Worm (Caenorhabditis elegans) whole organism, L3 larva: Measurements from ENCODE around the gene srh-183.

Experiments
- ZK546.5 ChIP-seq: sonication (generic microtip); optimal IDR thresholded peaks from 2 replicates; lab custom pipeline; 2017; ENCODE audit warnings: missing biosample characterization, missing genetic modification characterization
- hmg-11 ChIP-seq: sonication (generic microtip); optimal IDR thresholded peaks from 2 replicates; lab custom pipeline; 2016; ENCODE audit warnings: missing genetic modification characterization, missing compliant biosample characterization
- jun-1 ChIP-seq: fragments of 150-350 bp; optimal IDR thresholded peaks from 2 replicates; lab custom pipeline; 2014; ENCODE audit warnings: missing biosample characterization, missing genetic modification reagents, missing genetic modification characterization
- lsy-12 ChIP-seq: sonication (generic microtip); optimal IDR thresholded peaks from 2 replicates; lab custom pipeline; 2016; ENCODE audit warnings: mild to moderate bottlenecking, missing genetic modification characterization, missing compliant biosample characterization
- nhr-76 ChIP-seq: fragments of 150-350 bp; sonication (generic microtip); optimal IDR thresholded peaks from 5 replicates; lab custom pipeline; 2014; ENCODE audit warnings: missing biosample characterization, missing genetic modification characterization
- pha-4 ChIP-seq: fragments of 150-350 bp; optimal IDR thresholded peaks from 2 replicates; lab custom pipeline; 2014; ENCODE audit warnings: missing biosample characterization, missing genetic modification reagents, missing genetic modification characterization
- skn-1 ChIP-seq: fragments of 150-350 bp; optimal IDR thresholded peaks from 2 replicates; lab custom pipeline; 2014; ENCODE audit warnings: missing biosample characterization, missing genetic modification characterization

ce11 chrV:20011654-20012053 lies 33.5 kb upstream of the srh-183 start, which contains the start of gene Y60A3A.21:
- TF ChIP-seq nhr-76 (tag; lab: Kevin White, UChicago): no peak
- no peak for TF ChIP-seq hmg-11 (tag; lab: Kevin White, UChicago)
- TF ChIP-seq skn-1 (tag; lab: Kevin White, UChicago): no peak
- no peak for TF ChIP-seq lsy-12 (tag; lab: Kevin White, UChicago)
- no peak for TF ChIP-seq jun-1 (tag; lab: Kevin White, UChicago)
- no peak for TF ChIP-seq pha-4
- no peak for TF ChIP-seq ZK546.5 (tag; lab: Kevin White, UChicago)
